Fruit fly (Drosophila melanogaster) whole organism, embryonic: ENCODE data around the gene CG12477.

ENCODE experiments used
- CG11456 ChIP-seq: fragments of 200-800 bp; sonication (Bioruptor generic); IDR thresholded peaks from 3 replicates; pipeline ENCODE4 v1.3.6; 2022; ENCODE audit warnings: missing biosample characterization, missing genetic modification characterization
- CG3838 ChIP-seq: fragments of 200-800 bp; sonication (Bioruptor generic); optimal IDR thresholded peaks from 3 replicates; lab custom pipeline; 2016; ENCODE audit warnings: missing biosample characterization, missing genetic modification characterization
- gt ChIP-seq: fragments of 200-800 bp; sonication (Bioruptor generic); IDR thresholded peaks from 2 replicates; pipeline ENCODE4 v1.3.6; 2022; ENCODE audit warnings: missing biosample characterization, missing genetic modification characterization
- hth ChIP-seq: fragments of >200 bp; optimal IDR thresholded peaks from 2 replicates; lab custom pipeline; 2017; ENCODE audit warnings: inconsistent platforms

DNA sequence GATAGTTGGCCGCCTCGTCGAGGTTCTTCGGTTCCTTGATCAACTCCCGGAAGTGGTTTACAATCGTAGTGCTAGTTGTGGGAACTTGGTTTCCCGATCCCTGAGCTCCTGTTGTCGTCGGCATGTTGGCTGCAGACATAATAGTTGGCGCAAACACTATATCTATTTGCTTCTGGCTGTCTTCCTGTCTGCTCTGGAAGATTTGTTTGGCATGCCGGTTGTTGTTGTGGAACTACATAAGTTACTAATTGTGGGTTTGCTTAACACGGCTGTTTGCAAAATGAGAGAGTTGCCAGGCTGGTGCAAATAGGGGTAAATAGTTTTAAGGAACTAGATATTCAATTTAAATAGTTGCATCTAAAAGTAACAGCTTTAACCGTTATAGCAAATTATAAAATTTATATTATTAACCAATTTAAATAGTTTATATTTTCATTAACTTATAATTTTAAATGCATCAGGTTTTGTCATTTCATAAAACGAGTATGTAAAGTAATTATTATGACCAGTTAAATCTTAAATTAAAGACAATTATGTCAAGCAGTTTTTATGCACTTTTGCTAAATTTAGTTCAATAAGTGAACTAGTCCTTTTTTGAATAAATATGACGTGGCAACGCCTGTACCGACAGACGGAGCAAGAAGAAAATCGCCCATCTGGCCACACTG, 41.4 kb downstream of the CG12477 start, which contains the start of the genes Sgf11 and CG32202:
- no peak for TF ChIP-seq CG11456 (GFP tag; lab: Robert Waterston, UW)
- TF ChIP-seq gt (GFP tag; lab: Robert Waterston, UW) = no peak
- TF ChIP-seq hth = no peak
- no peak for TF ChIP-seq CG3838 (GFP tag; lab: Kevin White, UChicago)
